Worm (Caenorhabditis elegans) whole organism, young adult: ENCODE data around the gene F42D1.4.

Source experiments
- B0336.3 ChIP-seq: fragments of 200-800 bp; sonication (Bioruptor generic); IDR thresholded peaks from 2 replicates; pipeline ENCODE4 v1.3.6; 2022; ENCODE audit warnings: missing genetic modification characterization, missing compliant biosample characterization
- C17E4.6 ChIP-seq: fragments of 200-800 bp; sonication (Bioruptor generic); IDR thresholded peaks from 2 replicates; pipeline ENCODE4 v1.3.6; 2022; ENCODE audit warnings: missing genetic modification reagents, missing genetic modification characterization, missing compliant biosample characterization
- D2030.7 ChIP-seq: fragments of 200-800 bp; sonication (Bioruptor generic); IDR thresholded peaks from 2 replicates; pipeline ENCODE4 v1.3.6; 2022; ENCODE audit warnings: missing genetic modification reagents, missing genetic modification characterization, missing compliant biosample characterization
- F37B4.10 ChIP-seq: fragments of 200-800 bp; sonication (Bioruptor generic); IDR thresholded peaks from 2 replicates; pipeline ENCODE4 v1.3.6; 2022; ENCODE audit warnings: missing genetic modification characterization, missing compliant biosample characterization
- F52B5.7 ChIP-seq: sonication (generic microtip); optimal IDR thresholded peaks from 2 replicates; lab custom pipeline; 2016; ENCODE audit warnings: mild to moderate bottlenecking, missing genetic modification characterization, missing compliant biosample characterization
- F57A8.1 ChIP-seq: fragments of 200-800 bp; sonication (Bioruptor generic); optimal IDR thresholded peaks from 2 replicates; lab custom pipeline; 2018; ENCODE audit warnings: mild to moderate bottlenecking, missing genetic modification characterization, moderate library complexity, missing compliant biosample characterization
- K12H6.12 ChIP-seq: fragments of 200-800 bp; sonication (Bioruptor generic); optimal IDR thresholded peaks from 2 replicates; lab custom pipeline; 2018; ENCODE audit warnings: mild to moderate bottlenecking, missing genetic modification characterization, missing compliant biosample characterization
- T26A5.8 ChIP-seq: sonication (generic microtip); optimal IDR thresholded peaks from 2 replicates; lab custom pipeline; 2016; ENCODE audit warnings: missing genetic modification characterization, missing compliant biosample characterization
- Y56A3A.18 ChIP-seq: fragments of 200-800 bp; sonication (Bioruptor generic); IDR thresholded peaks from 2 replicates; pipeline ENCODE4 v1.3.6; 2022; ENCODE audit warnings: missing genetic modification reagents, missing genetic modification characterization, missing compliant biosample characterization
- Y67H2A.10 ChIP-seq: fragments of 200-800 bp; sonication (Bioruptor generic); conservative IDR thresholded peaks from 2 replicates; pipeline ENCODE4 v1.3.6; 2022; ENCODE audit warnings: missing genetic modification reagents, missing genetic modification characterization, missing compliant biosample characterization
- Y95B8A.8 ChIP-seq: fragments of 200-800 bp; sonication (Bioruptor generic); IDR thresholded peaks from 2 replicates; pipeline ENCODE4 v1.3.6; 2022; ENCODE audit warnings: missing genetic modification reagents, missing genetic modification characterization, missing compliant biosample characterization
- akir-1 ChIP-seq: fragments of 200-800 bp; sonication (Bioruptor generic); optimal IDR thresholded peaks from 2 replicates; lab custom pipeline; 2018; ENCODE audit warnings: mild to moderate bottlenecking, missing genetic modification characterization, moderate library complexity, missing compliant biosample characterization
- atf-7 ChIP-seq: sonication (generic microtip); optimal IDR thresholded peaks from 2 replicates; lab custom pipeline; 2017; ENCODE audit warnings: mild to moderate bottlenecking, missing genetic modification characterization, missing compliant biosample characterization
- bed-1 ChIP-seq: fragments of 200-800 bp; sonication (Bioruptor generic); IDR thresholded peaks from 2 replicates; pipeline ENCODE4 v1.3.6; 2022; ENCODE audit warnings: missing genetic modification reagents, missing genetic modification characterization, missing compliant biosample characterization
- cebp-1 ChIP-seq, 2 experiments: fragments of 200-800 bp in 1 of 2; sonication (Bioruptor generic) in 1 of 2; sonication (generic microtip) in 1 of 2; IDR thresholded peaks in 1 of 2; optimal IDR thresholded peaks in 1 of 2; 2 replicates each; pipeline versions ENCODE4 v1.3.6 to Lab custom; 2017 to 2022; ENCODE audit warnings: missing compliant biosample characterization in 2 of 2, missing genetic modification characterization in 2 of 2, mild to moderate bottlenecking in 1 of 2, missing genetic modification reagents in 1 of 2, moderate library complexity in 1 of 2
- ceh-100 ChIP-seq: fragments of 200-800 bp; sonication (Bioruptor generic); IDR thresholded peaks from 2 replicates; pipeline ENCODE4 v1.3.6; 2022; ENCODE audit warnings: missing genetic modification reagents, missing genetic modification characterization, missing compliant biosample characterization
- ceh-27 ChIP-seq: fragments of 200-800 bp; sonication (Bioruptor generic); optimal IDR thresholded peaks from 2 replicates; lab custom pipeline; 2018; ENCODE audit warnings: mild to moderate bottlenecking, missing genetic modification characterization, moderate library complexity, missing compliant biosample characterization
- ceh-40 ChIP-seq: fragments of 200-800 bp; sonication (Bioruptor generic); IDR thresholded peaks from 2 replicates; pipeline ENCODE4 v1.3.6; 2022; ENCODE audit warnings: missing genetic modification characterization, missing compliant biosample characterization
- ceh-58 ChIP-seq: fragments of 200-800 bp; sonication (Bioruptor generic); IDR thresholded peaks from 2 replicates; pipeline ENCODE4 v1.3.6; 2022; ENCODE audit warnings: missing genetic modification characterization, missing compliant biosample characterization
- chd-7 ChIP-seq: sonication (generic microtip); optimal IDR thresholded peaks from 2 replicates; lab custom pipeline; 2016; ENCODE audit warnings: mild to moderate bottlenecking, missing genetic modification characterization, moderate library complexity, missing compliant biosample characterization
- ekl-4 ChIP-seq: fragments of 200-800 bp; sonication (Bioruptor generic); IDR thresholded peaks from 2 replicates; pipeline ENCODE4 v1.3.6; 2022; ENCODE audit warnings: missing genetic modification reagents, missing genetic modification characterization, missing compliant biosample characterization
- ets-4 ChIP-seq: fragments of 200-800 bp; sonication (Bioruptor generic); optimal IDR thresholded peaks from 2 replicates; lab custom pipeline; 2018; ENCODE audit warnings: mild to moderate bottlenecking, missing genetic modification characterization, missing compliant biosample characterization
- hsf-1 ChIP-seq: fragments of 200-800 bp; sonication (Bioruptor generic); IDR thresholded peaks from 2 replicates; pipeline ENCODE4 v1.3.6; 2022; ENCODE audit warnings: missing genetic modification reagents, missing genetic modification characterization, missing compliant biosample characterization
- lag-1 ChIP-seq: fragments of 200-800 bp; sonication (Bioruptor generic); IDR thresholded peaks from 2 replicates; pipeline ENCODE4 v1.3.6; 2022; ENCODE audit warnings: missing genetic modification reagents, missing genetic modification characterization, missing compliant biosample characterization
- let-607 ChIP-seq, 2 experiments: fragments of 200-800 bp in 1 of 2; sonication (Bioruptor generic) in 1 of 2; sonication (generic microtip) in 1 of 2; optimal IDR thresholded peaks; 2 replicates each; lab custom pipeline; 2016 to 2018; ENCODE audit warnings: mild to moderate bottlenecking in 2 of 2, missing compliant biosample characterization in 2 of 2, missing genetic modification characterization in 2 of 2, moderate library complexity in 2 of 2, missing genotype in 1 of 2
- lin-40 ChIP-seq: sonication (generic microtip); optimal IDR thresholded peaks from 2 replicates; lab custom pipeline; 2016; ENCODE audit warnings: missing genetic modification characterization, mild to moderate bottlenecking, missing compliant biosample characterization, missing genotype, missing genetic modification reagents
- lin-54 ChIP-seq: fragments of 200-800 bp; sonication (Bioruptor generic); optimal IDR thresholded peaks from 2 replicates; lab custom pipeline; 2018; ENCODE audit warnings: mild to moderate bottlenecking, missing genetic modification characterization, missing compliant biosample characterization
- lir-1 ChIP-seq: fragments of 200-800 bp; sonication (Bioruptor generic); conservative IDR thresholded peaks from 2 replicates; pipeline ENCODE4 v1.3.6; 2022; ENCODE audit warnings: missing genetic modification reagents, missing genetic modification characterization, missing compliant biosample characterization
- lsy-27 ChIP-seq: sonication (generic microtip); optimal IDR thresholded peaks from 2 replicates; lab custom pipeline; 2017; ENCODE audit warnings: missing genetic modification characterization, mild to moderate bottlenecking, missing compliant biosample characterization, antibody characterized with exemption, missing genotype, borderline replicate concordance; ENCODE audit not compliant: insufficient read depth
- mcd-1 ChIP-seq: fragments of 200-800 bp; sonication (Bioruptor generic); IDR thresholded peaks from 2 replicates; pipeline ENCODE4 v1.3.6; 2022; ENCODE audit warnings: missing genetic modification reagents, missing genetic modification characterization, missing compliant biosample characterization
- mxl-1 ChIP-seq: sonication (generic microtip); optimal IDR thresholded peaks from 2 replicates; lab custom pipeline; 2016; ENCODE audit warnings: missing genetic modification characterization, missing compliant biosample characterization
- nfya-1 ChIP-seq: sonication (generic microtip); optimal IDR thresholded peaks from 2 replicates; lab custom pipeline; 2017; ENCODE audit warnings: antibody characterized with exemption, missing compliant biosample characterization, missing genetic modification characterization, borderline replicate concordance; ENCODE audit not compliant: insufficient read depth
- nhr-120 ChIP-seq: fragments of 200-800 bp; sonication (Bioruptor generic); IDR thresholded peaks from 2 replicates; pipeline ENCODE4 v1.3.6; 2022; ENCODE audit warnings: missing genetic modification characterization, missing compliant biosample characterization
- nhr-179 ChIP-seq: sonication (generic microtip); optimal IDR thresholded peaks from 2 replicates; lab custom pipeline; 2016; ENCODE audit warnings: mild to moderate bottlenecking, missing genetic modification characterization, missing compliant biosample characterization
- nhr-80 ChIP-seq: sonication (generic microtip); optimal IDR thresholded peaks from 2 replicates; lab custom pipeline; 2016; ENCODE audit warnings: missing genetic modification characterization, missing compliant biosample characterization
- rcor-1 ChIP-seq: fragments of 200-800 bp; sonication (Bioruptor generic); IDR thresholded peaks from 2 replicates; pipeline ENCODE4 v1.3.6; 2022; ENCODE audit warnings: missing genetic modification reagents, missing genetic modification characterization, missing compliant biosample characterization
- rec-8 ChIP-seq, 2 experiments: sonication (generic microtip); optimal IDR thresholded peaks; 2 replicates each; lab custom pipeline; 2016; ENCODE audit warnings: mild to moderate bottlenecking in 2 of 2, missing genetic modification characterization in 2 of 2, missing genetic modification reagents in 2 of 2, missing genotype in 2 of 2, missing biosample characterization in 1 of 2, missing compliant biosample characterization in 1 of 2, moderate library complexity in 1 of 2
- repo-1 ChIP-seq: sonication (generic microtip); optimal IDR thresholded peaks from 2 replicates; lab custom pipeline; 2017; ENCODE audit warnings: mild to moderate bottlenecking, missing genetic modification characterization, missing compliant biosample characterization
- sdz-38 ChIP-seq: sonication (generic microtip); optimal IDR thresholded peaks from 2 replicates; lab custom pipeline; 2016; ENCODE audit warnings: missing genotype, missing genetic modification characterization, missing compliant biosample characterization
- snpc-1.3 ChIP-seq: sonication (generic microtip); optimal IDR thresholded peaks from 2 replicates; lab custom pipeline; 2017; ENCODE audit warnings: missing genetic modification characterization, mild to moderate bottlenecking, missing compliant biosample characterization, antibody characterized with exemption, moderate library complexity, missing genotype, missing genetic modification reagents; ENCODE audit not compliant: insufficient read depth
- tbp1 ChIP-seq: fragments of 200-800 bp; sonication (Bioruptor generic); optimal IDR thresholded peaks from 2 replicates; lab custom pipeline; 2018; ENCODE audit warnings: mild to moderate bottlenecking, missing genetic modification characterization, missing compliant biosample characterization
- unc-130 ChIP-seq: sonication (generic microtip); optimal IDR thresholded peaks from 2 replicates; lab custom pipeline; 2016; ENCODE audit warnings: missing genetic modification reagents, missing genetic modification characterization, missing compliant biosample characterization
- unc-62 ChIP-seq: fragments of 150-350 bp; optimal IDR thresholded peaks from 2 replicates; lab custom pipeline; 2014; ENCODE audit warnings: missing biosample characterization, missing genetic modification reagents, missing genetic modification characterization
- zfh-2 ChIP-seq: fragments of 200-800 bp; sonication (Bioruptor generic); conservative IDR thresholded peaks from 2 replicates; pipeline ENCODE4 v1.3.6; 2022; ENCODE audit warnings: missing genetic modification reagents, missing genetic modification characterization, missing compliant biosample characterization
- ztf-22 ChIP-seq: fragments of 200-800 bp; sonication (Bioruptor generic); optimal IDR thresholded peaks from 2 replicates; lab custom pipeline; 2018; ENCODE audit warnings: mild to moderate bottlenecking, missing genetic modification characterization, moderate library complexity, missing compliant biosample characterization
- ztf-26 ChIP-seq: sonication (generic microtip); optimal IDR thresholded peaks from 2 replicates; lab custom pipeline; 2017; ENCODE audit warnings: missing genetic modification characterization, missing compliant biosample characterization
- ztf-28 ChIP-seq: fragments of 200-800 bp; sonication (Bioruptor generic); IDR thresholded peaks from 2 replicates; pipeline ENCODE4 v1.3.6; 2022; ENCODE audit warnings: missing genetic modification reagents, missing genetic modification characterization, missing compliant biosample characterization
- ztf-6 ChIP-seq: fragments of 200-800 bp; sonication (Bioruptor generic); IDR thresholded peaks from 2 replicates; pipeline ENCODE4 v1.3.6; 2022; ENCODE audit warnings: missing genetic modification reagents, missing genetic modification characterization, missing compliant biosample characterization

The F42D1.4 gene

DNA sequence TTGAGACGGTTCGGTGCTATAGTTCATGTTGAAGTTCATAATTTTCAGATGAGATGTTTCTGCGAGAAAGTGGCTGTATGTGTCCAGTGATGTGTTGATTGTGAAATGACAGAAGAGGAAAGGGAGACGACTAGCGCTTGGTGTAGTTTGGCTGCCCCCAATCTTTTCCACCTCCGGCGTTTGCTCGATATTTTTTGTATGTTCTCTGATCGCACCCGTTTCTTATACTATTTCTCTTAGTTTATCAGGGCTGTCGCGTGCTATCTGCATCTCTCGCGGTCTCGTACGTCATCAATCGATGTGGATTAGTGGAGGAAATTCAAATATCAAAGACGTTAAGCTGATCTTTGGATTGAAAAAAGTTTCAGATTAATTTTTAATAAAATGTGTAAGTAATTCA, 3.7 kb downstream of the F42D1.4 start, which contains the start of gene atf-4 (continued):
- no peak for TF ChIP-seq ztf-22 (GFP tag; lab: Kevin White, UChicago)
- TF ChIP-seq snpc-1.3 (tag; lab: Kevin White, UChicago) = no peak
- TF ChIP-seq mcd-1 (GFP tag; lab: Robert Waterston, UW) = peak; percentile 30; the same call in 1 of the 2 replicates
- no peak for TF ChIP-seq ceh-58 (GFP tag; lab: Robert Waterston, UW)
- no peak for TF ChIP-seq lir-1 (GFP tag; lab: Robert Waterston, UW)
- TF ChIP-seq sdz-38 (tag; lab: Kevin White, UChicago) = no peak
- no peak for TF ChIP-seq Y95B8A.8 (GFP tag; lab: Robert Waterston, UW)
- 0 out of 2 replicates have a peak, but pooled peaks have one; percentile 11 for TF ChIP-seq rcor-1
- no peak for TF ChIP-seq ets-4
- TF ChIP-seq mxl-1 (tag; lab: Kevin White, UChicago) = no peak
- TF ChIP-seq ekl-4 = no peak
- no peak for TF ChIP-seq ztf-26 (tag; lab: Kevin White, UChicago)
- no peak for TF ChIP-seq lsy-27
- no peak for TF ChIP-seq unc-130 (GFP tag; lab: Kevin White, UChicago)
- no peak for TF ChIP-seq D2030.7 (GFP tag; lab: Robert Waterston, UW)
- TF ChIP-seq ceh-27 (GFP tag; lab: Kevin White, UChicago) = peak; percentile 12
- TF ChIP-seq akir-1 = no peak
- TF ChIP-seq zfh-2 (GFP tag; lab: Robert Waterston, UW) = 0 out of 2 replicates have a peak, but pooled peaks have one; percentile 7
- no peak for TF ChIP-seq F57A8.1 (GFP tag; lab: Kevin White, UChicago)
- no peak for TF ChIP-seq bed-1 (GFP tag; lab: Robert Waterston, UW)
- TF ChIP-seq B0336.3 (GFP tag; lab: Robert Waterston, UW) = peak; percentile 28; the same call in 1 of the 2 replicates
- TF ChIP-seq rec-8 (tag; optimal IDR thresholded peaks at IDR 0.05; lab: Kevin White, UChicago) = no peak
- peak; percentile 72 for TF ChIP-seq nhr-80 (tag; lab: Kevin White, UChicago)
- TF ChIP-seq ztf-28 = no peak
- no peak for TF ChIP-seq lag-1 (GFP tag; lab: Robert Waterston, UW)
- no peak for TF ChIP-seq T26A5.8
- peak; percentile 14 for TF ChIP-seq lin-54 (GFP tag; lab: Kevin White, UChicago)
- TF ChIP-seq Y67H2A.10 (GFP tag; lab: Robert Waterston, UW) = no peak
- no peak for TF ChIP-seq ceh-40 (GFP tag; lab: Robert Waterston, UW)
- peak in 1 of 2 experiments; percentile 54 for TF ChIP-seq let-607 (tag; optimal IDR thresholded peaks at IDR 0.05; lab: Kevin White, UChicago)
- peak; percentile 20 for TF ChIP-seq tbp1
- TF ChIP-seq repo-1 (tag; lab: Kevin White, UChicago) = peak; percentile 46
- TF ChIP-seq unc-62 (GFP tag; lab: Kevin White, UChicago) = no peak
- TF ChIP-seq Y56A3A.18 (GFP tag; lab: Robert Waterston, UW) = no peak
- no peak for TF ChIP-seq chd-7 (tag; lab: Kevin White, UChicago)
- peak; percentile 46 for TF ChIP-seq lin-40 (tag; lab: Kevin White, UChicago)
- peak; percentile 59 for TF ChIP-seq atf-7 (tag; lab: Kevin White, UChicago)
- no peak for TF ChIP-seq C17E4.6 (GFP tag; lab: Robert Waterston, UW)
- no peak for TF ChIP-seq nhr-120
- TF ChIP-seq cebp-1 (GFP tag; IDR thresholded peaks at IDR 0.05; lab: Robert Waterston, UW) = peak; percentile 40; the same call in 1 of the 2 replicates
- TF ChIP-seq cebp-1 (tag; optimal IDR thresholded peaks at IDR 0.05; lab: Kevin White, UChicago) = peak; percentile 86
- no peak for TF ChIP-seq ceh-100 (GFP tag; lab: Robert Waterston, UW)
- no peak for TF ChIP-seq ztf-6
- no peak for TF ChIP-seq F37B4.10 (GFP tag; lab: Robert Waterston, UW)
- no peak for TF ChIP-seq K12H6.12
- no peak for TF ChIP-seq nfya-1 (tag; lab: Kevin White, UChicago)
- no peak for TF ChIP-seq nhr-179 (tag; lab: Kevin White, UChicago)
- TF ChIP-seq F52B5.7 = no peak
- no peak for TF ChIP-seq hsf-1 (GFP tag; lab: Robert Waterston, UW)
